Worm (Caenorhabditis elegans) whole organism, L3 larva: Measurements from ENCODE around the gene K04C2.2.

Experiments used
- fos-1 ChIP-seq: fragments of 150-350 bp; optimal IDR thresholded peaks from 2 replicates; lab custom pipeline; 2014; ENCODE audit warnings: missing biosample characterization, missing genetic modification characterization
- lin-15B ChIP-seq: fragments of 150-350 bp; optimal IDR thresholded peaks from 2 replicates; lab custom pipeline; 2014; ENCODE audit warnings: missing biosample characterization, missing genetic modification characterization
- lin-39 ChIP-seq: fragments of 150-350 bp; optimal IDR thresholded peaks from 2 replicates; lab custom pipeline; 2018; ENCODE audit warnings: missing biosample characterization, missing genetic modification reagents, missing genetic modification characterization
- mdl-1 ChIP-seq: fragments of 150-350 bp; optimal IDR thresholded peaks from 2 replicates; lab custom pipeline; 2014; ENCODE audit warnings: missing biosample characterization, missing genetic modification characterization
- mml-1 ChIP-seq: fragments of 150-350 bp; sonication (generic microtip); optimal IDR thresholded peaks from 3 replicates; lab custom pipeline; 2014; ENCODE audit warnings: missing biosample characterization, missing genetic modification characterization
- nfya-1 ChIP-seq: sonication (generic microtip); optimal IDR thresholded peaks from 2 replicates; lab custom pipeline; 2017; ENCODE audit warnings: missing genetic modification characterization, mild to moderate bottlenecking, missing compliant biosample characterization, antibody characterized with exemption, moderate library complexity; ENCODE audit not compliant: insufficient read depth
- nhr-11 ChIP-seq: fragments of 150-350 bp; optimal IDR thresholded peaks from 2 replicates; lab custom pipeline; 2014; ENCODE audit warnings: missing biosample characterization, missing genetic modification characterization
- nhr-12 ChIP-seq: fragments of 150-350 bp; optimal IDR thresholded peaks from 2 replicates; lab custom pipeline; 2014; ENCODE audit warnings: missing biosample characterization, missing genetic modification characterization
- nhr-76 ChIP-seq: fragments of 150-350 bp; sonication (generic microtip); optimal IDR thresholded peaks from 5 replicates; lab custom pipeline; 2014; ENCODE audit warnings: missing biosample characterization, missing genetic modification characterization
- nhr-77 ChIP-seq: fragments of 150-350 bp; optimal IDR thresholded peaks from 2 replicates; lab custom pipeline; 2014; ENCODE audit warnings: missing biosample characterization, missing genetic modification characterization
- snpc-4 ChIP-seq: fragments of 150-350 bp; optimal IDR thresholded peaks from 2 replicates; lab custom pipeline; 2014; ENCODE audit warnings: missing biosample characterization, missing genetic modification characterization
- unc-39 ChIP-seq: sonication (generic microtip); optimal IDR thresholded peaks from 4 replicates; lab custom pipeline; 2017; ENCODE audit warnings: missing biosample characterization, missing genetic modification characterization

DNA sequence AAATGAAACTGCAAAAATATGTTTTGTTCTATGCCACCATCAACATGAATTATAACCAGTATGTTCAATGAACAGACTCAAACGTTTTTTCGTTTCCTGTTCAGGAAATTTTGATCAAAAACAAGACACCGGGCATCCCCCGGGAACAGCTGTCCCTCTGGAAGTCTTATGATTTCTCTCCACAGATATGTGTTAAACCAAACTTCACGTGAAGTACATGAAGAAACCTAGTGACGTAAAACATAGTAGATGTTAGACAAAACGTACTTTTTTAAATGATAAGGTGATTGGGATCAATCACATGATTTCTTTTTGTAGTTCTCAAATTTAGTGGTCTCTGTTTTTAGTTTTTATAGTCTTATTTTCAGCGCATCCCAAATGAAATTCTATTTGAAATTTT lies 8.9 kb downstream of the K04C2.2 start:
- no peak for TF ChIP-seq unc-39 (tag; lab: Kevin White, UChicago)
- no peak for TF ChIP-seq mdl-1 (tag; lab: Kevin White, UChicago)
- no peak for TF ChIP-seq fos-1
- peak; percentile 33 for TF ChIP-seq mml-1 (tag; lab: Kevin White, UChicago)
- no peak for TF ChIP-seq nhr-12 (tag; lab: Kevin White, UChicago)
- TF ChIP-seq nhr-11 (tag; lab: Kevin White, UChicago) = peak; percentile 54
- TF ChIP-seq snpc-4 (tag; lab: Kevin White, UChicago) = no peak
- TF ChIP-seq nhr-76 (tag; lab: Kevin White, UChicago) = no peak
- TF ChIP-seq lin-15B (tag; lab: Kevin White, UChicago) = no peak
- TF ChIP-seq nfya-1 (tag; lab: Kevin White, UChicago) = peak; percentile 1
- no peak for TF ChIP-seq nhr-77 (tag; lab: Kevin White, UChicago)
- no peak for TF ChIP-seq lin-39
